Worm (Caenorhabditis elegans) whole organism, L4 larva: ENCODE measurements around the gene ZC513.14.

Source experiments
- ZK337.2 ChIP-seq: fragments of 200-800 bp; sonication (Bioruptor generic); IDR thresholded peaks from 2 replicates; pipeline ENCODE4 v1.3.6; 2022; ENCODE audit warnings: missing genetic modification reagents, missing genetic modification characterization, missing compliant biosample characterization
- aly-2 ChIP-seq: sonication (generic microtip); optimal IDR thresholded peaks from 2 replicates; lab custom pipeline; 2018; ENCODE audit warnings: missing biosample characterization, missing genetic modification characterization
- ceh-82 ChIP-seq: sonication (generic microtip); optimal IDR thresholded peaks from 2 replicates; lab custom pipeline; 2017; ENCODE audit warnings: missing biosample characterization, missing genetic modification characterization
- fkh-10 ChIP-seq: fragments of 150-350 bp; optimal IDR thresholded peaks from 2 replicates; lab custom pipeline; 2014; ENCODE audit warnings: missing biosample characterization, missing genetic modification reagents, missing genetic modification characterization
- lin-13 ChIP-seq: fragments of 150-350 bp; optimal IDR thresholded peaks from 2 replicates; lab custom pipeline; 2014; ENCODE audit warnings: missing biosample characterization, missing genetic modification reagents, missing genetic modification characterization
- lin-15B ChIP-seq: fragments of 150-350 bp; sonication (generic microtip); optimal IDR thresholded peaks from 3 replicates; lab custom pipeline; 2014; ENCODE audit warnings: missing biosample characterization, missing genetic modification characterization
- lsy-2 ChIP-seq, 2 experiments: fragments of 150-350 bp in 1 of 2; sonication (generic microtip) in 1 of 2; optimal IDR thresholded peaks; 2 replicates each; lab custom pipeline; 2014 to 2017; ENCODE audit warnings: missing biosample characterization in 2 of 2, missing genetic modification characterization in 2 of 2
- mdl-1 ChIP-seq, 2 experiments: fragments of 150-350 bp in 1 of 2; sonication (generic microtip) in 1 of 2; optimal IDR thresholded peaks; 2 replicates each; lab custom pipeline; 2014 to 2017; ENCODE audit warnings: missing biosample characterization in 2 of 2, missing genetic modification characterization in 2 of 2
- mep-1 ChIP-seq: fragments of 150-350 bp; sonication (generic microtip); optimal IDR thresholded peaks from 3 replicates; lab custom pipeline; 2014; ENCODE audit warnings: missing biosample characterization, missing genetic modification characterization
- nhr-237 ChIP-seq: sonication (generic microtip); optimal IDR thresholded peaks from 2 replicates; lab custom pipeline; 2017; ENCODE audit warnings: missing biosample characterization, missing genetic modification characterization
- spr-1 ChIP-seq: sonication (generic microtip); optimal IDR thresholded peaks from 2 replicates; lab custom pipeline; 2016; ENCODE audit warnings: mild to moderate bottlenecking, missing genetic modification characterization, missing compliant biosample characterization
- unc-39 ChIP-seq: sonication (generic microtip); optimal IDR thresholded peaks from 2 replicates; lab custom pipeline; 2017; ENCODE audit warnings: missing biosample characterization, missing genetic modification characterization
- unc-62 ChIP-seq, 3 experiments: fragments of 150-350 bp in 1 of 3; sonication (generic microtip); optimal IDR thresholded peaks in 2 of 3; peaks in 1 of 3; 1 replicate in 1 of 3; 2 replicates in 2 of 3; lab custom pipeline; 2014 to 2017; ENCODE audit warnings: missing biosample characterization in 3 of 3, missing genetic modification characterization in 3 of 3, missing genetic modification reagents in 3 of 3, missing genotype in 1 of 3

DNA sequence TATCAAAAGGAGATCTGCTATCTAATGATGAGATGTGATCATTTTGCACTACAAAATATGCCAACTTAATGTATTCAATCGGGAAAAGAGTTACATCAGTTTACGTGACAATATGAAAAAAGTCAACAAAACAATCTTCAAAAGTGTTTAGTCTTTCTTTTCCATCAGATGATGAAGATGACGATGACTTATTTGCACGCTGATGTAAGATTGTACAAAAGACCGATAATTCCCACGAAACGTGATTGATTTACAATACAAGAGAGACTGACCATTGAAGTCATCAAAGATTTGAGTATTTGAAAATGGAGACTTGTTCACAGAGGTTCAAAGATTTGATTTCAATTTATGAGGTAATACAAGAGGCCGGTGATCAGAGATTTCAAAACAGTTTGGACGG lies 10.6 kb downstream of the ZC513.14 start:
- TF ChIP-seq ZK337.2 (no peak), aly-2 (tag; lab: Kevin White, UChicago) (no peak), unc-62 (GFP tag; optimal IDR thresholded peaks at IDR 0.05 in 1 of 2; lab: Kevin White, UChicago) (no peak), unc-62 (tag; optimal IDR thresholded peaks at IDR 0.05; lab: Kevin White, UChicago) (no peak), fkh-10 (GFP tag; lab: Kevin White, UChicago) (no peak), mep-1 (tag; lab: Kevin White, UChicago) (no peak), lsy-2 (tag; optimal IDR thresholded peaks at IDR 0.05; lab: Kevin White, UChicago) (no peak), unc-39 (tag; lab: Kevin White, UChicago) (no peak), lin-13 (GFP tag; lab: Kevin White, UChicago) (no peak), spr-1 (tag; lab: Kevin White, UChicago) (no peak), ceh-82 (tag; lab: Kevin White, UChicago) (no peak), mdl-1 (tag; optimal IDR thresholded peaks at IDR 0.05; lab: Kevin White, UChicago) (no peak), lin-15B (tag; lab: Kevin White, UChicago) (no peak), nhr-237 (tag; lab: Kevin White, UChicago) (no peak)
